Worm (Caenorhabditis elegans) whole organism, L2 larva: ENCODE results near the gene exc-15.

Experiments used
- C34F6.9 ChIP-seq: fragments of 150-350 bp; optimal IDR thresholded peaks from 2 replicates; lab custom pipeline; 2014; ENCODE audit warnings: missing biosample characterization, missing genetic modification characterization
- R02D3.7 ChIP-seq: fragments of 150-350 bp; optimal IDR thresholded peaks from 2 replicates; lab custom pipeline; 2014; ENCODE audit warnings: missing biosample characterization, missing genetic modification characterization
- ZK546.5 ChIP-seq: sonication (generic microtip); optimal IDR thresholded peaks from 2 replicates; lab custom pipeline; 2017; ENCODE audit warnings: missing biosample characterization, missing genetic modification characterization
- alr-1 ChIP-seq: fragments of 150-350 bp; optimal IDR thresholded peaks from 2 replicates; lab custom pipeline; 2014; ENCODE audit warnings: missing biosample characterization, missing genetic modification characterization
- blmp-1 ChIP-seq: sonication (generic microtip); optimal IDR thresholded peaks from 2 replicates; lab custom pipeline; 2017; ENCODE audit warnings: missing genetic modification characterization, mild to moderate bottlenecking, missing compliant biosample characterization, antibody characterized with exemption, moderate library complexity; ENCODE audit not compliant: insufficient read depth
- ceh-82 ChIP-seq: fragments of 150-350 bp; optimal IDR thresholded peaks from 2 replicates; lab custom pipeline; 2014; ENCODE audit warnings: missing biosample characterization, missing genetic modification characterization
- crh-2 ChIP-seq: sonication (generic microtip); optimal IDR thresholded peaks from 2 replicates; lab custom pipeline; 2017; ENCODE audit warnings: missing biosample characterization, missing genetic modification characterization
- dmd-4 ChIP-seq: sonication (generic microtip); optimal IDR thresholded peaks from 2 replicates; lab custom pipeline; 2017; ENCODE audit warnings: missing biosample characterization, missing genetic modification characterization
- egl-27 ChIP-seq: sonication (generic microtip); optimal IDR thresholded peaks from 3 replicates; lab custom pipeline; 2017; ENCODE audit warnings: missing biosample characterization, missing genetic modification reagents, missing genetic modification characterization
- elt-1 ChIP-seq: fragments of 150-350 bp; optimal IDR thresholded peaks from 2 replicates; lab custom pipeline; 2014; ENCODE audit warnings: missing biosample characterization, missing genetic modification characterization
- fos-1 ChIP-seq: fragments of 150-350 bp; optimal IDR thresholded peaks from 2 replicates; lab custom pipeline; 2014; ENCODE audit warnings: missing biosample characterization, missing genetic modification characterization
- gmeb-1 ChIP-seq: fragments of 150-350 bp; optimal IDR thresholded peaks from 2 replicates; lab custom pipeline; 2014; ENCODE audit warnings: missing biosample characterization, missing genetic modification characterization
- lsy-2 ChIP-seq, 2 experiments: fragments of 150-350 bp in 1 of 2; sonication (generic microtip) in 1 of 2; optimal IDR thresholded peaks; 2 replicates each; lab custom pipeline; 2014 to 2017; ENCODE audit warnings: missing biosample characterization in 2 of 2, missing genetic modification characterization in 2 of 2
- mab-5 ChIP-seq: fragments of 150-350 bp; optimal IDR thresholded peaks from 2 replicates; lab custom pipeline; 2014; ENCODE audit warnings: missing biosample characterization, missing genetic modification characterization
- nhr-10 ChIP-seq: sonication (generic microtip); optimal IDR thresholded peaks from 2 replicates; lab custom pipeline; 2017; ENCODE audit warnings: missing biosample characterization, missing genetic modification characterization
- nhr-12 ChIP-seq: fragments of 150-350 bp; optimal IDR thresholded peaks from 2 replicates; lab custom pipeline; 2014; ENCODE audit warnings: missing biosample characterization, missing genetic modification characterization
- nhr-129 ChIP-seq: fragments of 150-350 bp; optimal IDR thresholded peaks from 2 replicates; lab custom pipeline; 2014; ENCODE audit warnings: missing biosample characterization, missing genetic modification characterization
- nhr-21 ChIP-seq: fragments of 150-350 bp; optimal IDR thresholded peaks from 2 replicates; lab custom pipeline; 2014; ENCODE audit warnings: missing biosample characterization, missing genetic modification characterization
- nhr-23 ChIP-seq: fragments of 150-350 bp; optimal IDR thresholded peaks from 2 replicates; lab custom pipeline; 2014; ENCODE audit warnings: missing biosample characterization, missing genetic modification reagents, missing genetic modification characterization
- nhr-237 ChIP-seq: fragments of 150-350 bp; optimal IDR thresholded peaks from 2 replicates; lab custom pipeline; 2014; ENCODE audit warnings: missing biosample characterization, missing genetic modification characterization
- nhr-25 ChIP-seq: fragments of 150-350 bp; sonication (generic microtip); optimal IDR thresholded peaks from 3 replicates; lab custom pipeline; 2014; ENCODE audit warnings: missing biosample characterization, missing genetic modification characterization
- nhr-6 ChIP-seq: fragments of 150-350 bp; optimal IDR thresholded peaks from 2 replicates; lab custom pipeline; 2014; ENCODE audit warnings: missing biosample characterization, missing genetic modification characterization
- peb-1 ChIP-seq: fragments of 150-350 bp; optimal IDR thresholded peaks from 2 replicates; lab custom pipeline; 2014; ENCODE audit warnings: missing biosample characterization, missing genetic modification characterization
- sem-4 ChIP-seq: fragments of 150-350 bp; optimal IDR thresholded peaks from 2 replicates; lab custom pipeline; 2014; ENCODE audit warnings: missing biosample characterization, missing genetic modification reagents, missing genetic modification characterization
- skn-1 ChIP-seq: sonication (generic microtip); optimal IDR thresholded peaks from 2 replicates; lab custom pipeline; 2017; ENCODE audit warnings: missing biosample characterization, missing genetic modification characterization
- sma-3 ChIP-seq: sonication (generic microtip); optimal IDR thresholded peaks from 2 replicates; lab custom pipeline; 2016; ENCODE audit warnings: missing genetic modification reagents, missing genetic modification characterization, missing compliant biosample characterization
- sma-9 ChIP-seq, 2 experiments: fragments of 150-350 bp in 1 of 2; sonication (generic microtip) in 1 of 2; optimal IDR thresholded peaks; 2 replicates each; lab custom pipeline; 2014 to 2016; ENCODE audit warnings: missing genetic modification characterization in 2 of 2, mild to moderate bottlenecking in 1 of 2, missing biosample characterization in 1 of 2, missing compliant biosample characterization in 1 of 2, missing genetic modification reagents in 1 of 2, moderate library complexity in 1 of 2
- unc-39 ChIP-seq: fragments of 150-350 bp; optimal IDR thresholded peaks from 2 replicates; lab custom pipeline; 2014; ENCODE audit warnings: missing biosample characterization, missing genetic modification characterization
- unc-55 ChIP-seq: fragments of 150-350 bp; sonication (generic microtip); optimal IDR thresholded peaks from 3 replicates; lab custom pipeline; 2014; ENCODE audit warnings: missing biosample characterization, missing genetic modification reagents, missing genetic modification characterization
- unc-62 ChIP-seq: fragments of 150-350 bp; optimal IDR thresholded peaks from 2 replicates; lab custom pipeline; 2014; ENCODE audit warnings: missing biosample characterization, missing genetic modification reagents, missing genetic modification characterization
- zag-1 ChIP-seq: fragments of 150-350 bp; optimal IDR thresholded peaks from 2 replicates; lab custom pipeline; 2014; ENCODE audit warnings: missing biosample characterization, missing genetic modification characterization
- ztf-1 ChIP-seq: fragments of 200-800 bp; sonication (Bioruptor generic); conservative IDR thresholded peaks from 2 replicates; pipeline ENCODE4 v1.3.6; 2022; ENCODE audit warnings: missing genetic modification characterization, missing compliant biosample characterization
- ztf-11 ChIP-seq: sonication (generic microtip); optimal IDR thresholded peaks from 2 replicates; lab custom pipeline; 2017; ENCODE audit warnings: missing biosample characterization, missing genetic modification characterization
- ztf-4 ChIP-seq: fragments of 150-350 bp; optimal IDR thresholded peaks from 2 replicates; lab custom pipeline; 2014; ENCODE audit warnings: missing biosample characterization, missing genetic modification characterization

The exc-15 gene

ce11 chrV:4500709-4501108, 17.4 kb downstream of the exc-15 start:
- no peak for TF ChIP-seq sma-3 (GFP tag; lab: Kevin White, UChicago)
- no peak for TF ChIP-seq nhr-23 (tag; lab: Kevin White, UChicago)
- no peak for TF ChIP-seq zag-1 (tag; lab: Kevin White, UChicago)
- TF ChIP-seq sem-4 (tag; lab: Kevin White, UChicago): no peak
- no peak for TF ChIP-seq mab-5 (tag; lab: Kevin White, UChicago)
- TF ChIP-seq gmeb-1 (tag; lab: Kevin White, UChicago): no peak
- no peak for TF ChIP-seq nhr-129
- TF ChIP-seq blmp-1 (tag; lab: Kevin White, UChicago): no peak
- no peak for TF ChIP-seq nhr-12 (tag; lab: Kevin White, UChicago)
- no peak for TF ChIP-seq ceh-82 (tag; lab: Kevin White, UChicago)
- TF ChIP-seq elt-1: no peak
- TF ChIP-seq ZK546.5 (tag; lab: Kevin White, UChicago): no peak
- TF ChIP-seq nhr-25 (tag; lab: Kevin White, UChicago): no peak
- TF ChIP-seq nhr-21 (tag; lab: Kevin White, UChicago): no peak
- no peak for TF ChIP-seq dmd-4 (tag; lab: Kevin White, UChicago)
- no peak for TF ChIP-seq peb-1
- no peak for TF ChIP-seq nhr-10 (tag; lab: Kevin White, UChicago)
- no peak for TF ChIP-seq ztf-4 (tag; lab: Kevin White, UChicago)
- TF ChIP-seq fos-1 (tag; lab: Kevin White, UChicago): no peak

- TF ChIP-seq fos-1 (tag; lab: Kevin White, UChicago) (peak; percentile 81), sma-9 (GFP tag; optimal IDR thresholded peaks at IDR 0.05; lab: Kevin White, UChicago) (no peak), sma-9 (tag; optimal IDR thresholded peaks at IDR 0.05; lab: Kevin White, UChicago) (no peak)
Measured at ce11 chrV:4501974-4502373, 18.7 kb downstream of the exc-15 start.

ce11 chrV:4502624-4503023, 19.4 kb downstream of the exc-15 start:
- TF ChIP-seq dmd-4 (tag; lab: Kevin White, UChicago): no peak
- no peak for TF ChIP-seq peb-1
- no peak for TF ChIP-seq nhr-25 (tag; lab: Kevin White, UChicago)
- TF ChIP-seq unc-55 (GFP tag; lab: Kevin White, UChicago): no peak
- TF ChIP-seq nhr-12 (tag; lab: Kevin White, UChicago): no peak
- TF ChIP-seq skn-1 (tag; lab: Kevin White, UChicago): no peak
- no peak for TF ChIP-seq R02D3.7
- peak in 1 of 2 experiments; percentile 4 for TF ChIP-seq lsy-2 (tag; optimal IDR thresholded peaks at IDR 0.05; lab: Kevin White, UChicago)
- TF ChIP-seq nhr-23 (tag; lab: Kevin White, UChicago): no peak
- TF ChIP-seq nhr-21 (tag; lab: Kevin White, UChicago): no peak
- TF ChIP-seq ztf-11 (tag; lab: Kevin White, UChicago): no peak
- no peak for TF ChIP-seq mab-5 (tag; lab: Kevin White, UChicago)
- peak; percentile 21 for TF ChIP-seq sma-9 (GFP tag; optimal IDR thresholded peaks at IDR 0.05; lab: Kevin White, UChicago)
- TF ChIP-seq sma-9 (tag; optimal IDR thresholded peaks at IDR 0.05; lab: Kevin White, UChicago): no peak

ce11 chrV:4503868-4504365, 20.7 kb downstream of the exc-15 start:
- TF ChIP-seq C34F6.9 (tag; lab: Kevin White, UChicago): no peak
- no peak for TF ChIP-seq nhr-6 (tag; lab: Kevin White, UChicago)
- TF ChIP-seq elt-1: no peak
- TF ChIP-seq nhr-25 (tag; lab: Kevin White, UChicago): no peak
- no peak for TF ChIP-seq crh-2
- no peak for TF ChIP-seq ztf-1 (GFP tag; lab: Robert Waterston, UW)
- TF ChIP-seq nhr-237 (tag; lab: Kevin White, UChicago): no peak
- TF ChIP-seq alr-1 (tag; lab: Kevin White, UChicago): no peak
- no peak for TF ChIP-seq unc-62 (GFP tag; lab: Kevin White, UChicago)
- TF ChIP-seq sma-3 (GFP tag; lab: Kevin White, UChicago): no peak
- TF ChIP-seq nhr-10 (tag; lab: Kevin White, UChicago): no peak
- no peak for TF ChIP-seq fos-1 (tag; lab: Kevin White, UChicago)

- TF ChIP-seq peb-1 (no peak), nhr-21 (tag; lab: Kevin White, UChicago) (no peak), unc-39 (tag; lab: Kevin White, UChicago) (no peak), crh-2 (no peak), egl-27 (no peak)
Measured at ce11 chrV:4504445-4504844, 21.2 kb downstream of the exc-15 start.
